Fruit fly (Drosophila melanogaster) whole organism, embryonic: ENCODE data around the gene CG44001.

Source experiments
- CG17385 ChIP-seq: fragments of 200-800 bp; sonication (Bioruptor generic); optimal IDR thresholded peaks from 3 replicates; lab custom pipeline; 2018; ENCODE audit warnings: missing biosample characterization, mild to moderate bottlenecking, missing genetic modification characterization
- MESR4 ChIP-seq: fragments of 200-800 bp; sonication (Bioruptor generic); optimal IDR thresholded peaks from 2 replicates; lab custom pipeline; 2018; ENCODE audit warnings: missing biosample characterization, mild to moderate bottlenecking, missing genetic modification characterization, moderate library complexity

- no peak for TF ChIP-seq MESR4 (GFP tag; lab: Kevin White, UChicago)
- TF ChIP-seq CG17385 (GFP tag; lab: Kevin White, UChicago) = peak; percentile 34
These were observed 47.8 kb upstream of the CG44001 start for dm6 chr2L:4995010-4995836.
